Worm (Caenorhabditis elegans): Measurements from ENCODE around the gene agl-1.

Gene agl-1

DNA sequence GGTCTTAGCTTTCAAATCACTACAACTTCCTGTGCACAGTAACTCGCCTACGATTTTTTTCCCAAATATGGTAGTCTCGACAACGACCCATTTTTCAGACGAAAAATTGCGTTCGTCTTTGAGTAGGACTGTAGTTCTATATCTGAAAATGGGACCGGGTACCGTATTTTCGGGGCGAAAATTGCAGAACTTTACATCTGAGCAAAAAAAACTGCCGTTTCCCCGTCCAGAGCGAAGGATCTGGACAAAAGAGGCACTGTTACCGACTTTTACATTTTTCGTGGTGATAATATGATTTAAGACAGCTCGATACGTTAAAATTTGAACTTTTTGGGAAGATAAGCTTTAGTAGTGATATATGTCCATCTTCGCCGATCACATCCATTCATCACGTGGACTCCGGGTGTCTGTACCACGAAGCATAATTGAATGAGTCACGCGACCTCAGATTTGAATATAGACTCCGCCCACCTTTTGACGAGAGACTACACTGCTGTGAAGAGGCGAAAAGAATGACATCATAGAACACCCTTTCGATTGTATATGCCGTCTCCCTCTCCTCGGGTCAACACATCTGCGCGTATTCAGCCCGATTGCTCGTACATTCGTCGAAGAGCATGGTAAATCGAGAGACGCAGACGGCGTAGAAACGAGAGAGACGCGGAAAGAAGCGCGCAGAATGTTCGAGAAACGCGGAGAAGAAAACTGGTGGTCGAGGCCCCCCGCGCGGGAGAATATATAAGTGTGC lies 47.0 kb upstream of the agl-1 start (continued):
- TF ChIP-seq lin-29 (GFP tag; IDR thresholded peaks at IDR 0.05) (peak; percentile 69; the same call in 1 of the 2 replicates), daf-16 (GFP tag; optimal IDR thresholded peaks at IDR 0.05) (peak in 1 of 2 experiments; percentile 89), daf-16 (tag; optimal IDR thresholded peaks at IDR 0.05) (peak; percentile 69), zip-2 (tag; optimal IDR thresholded peaks at IDR 0.05) (peak; percentile 58), F37D6.2 (tag; optimal IDR thresholded peaks at IDR 0.05) (peak; percentile 74), aha-1 (tag) (peak; percentile 98), hif-1 (tag; optimal IDR thresholded peaks at IDR 0.05) (peak; percentile 90 to 99), ctbp-1 (GFP tag; IDR thresholded peaks at IDR 0.05) (peak; percentile 64; the same call in 1 of the 2 replicates), nhr-102 (tag; optimal IDR thresholded peaks at IDR 0.05) (peak; percentile 91), egl-27 (tag; optimal IDR thresholded peaks at IDR 0.05) (no peak), hlh-30 (tag; optimal IDR thresholded peaks at IDR 0.05; ENCODE audit: insufficient read depth) (peak; percentile 89), nhr-77 (tag; optimal IDR thresholded peaks at IDR 0.05) (peak; percentile 61), daf-19 (GFP tag; conservative IDR thresholded peaks at IDR 0.05) (0 out of 2 replicates have a peak, but pooled peaks have one; percentile 8), unc-62 (GFP tag; optimal IDR thresholded peaks at IDR 0.05 in 1 of 2) (peak in 1 of 2 experiments; percentile 99), unc-62 (tag; optimal IDR thresholded peaks at IDR 0.05) (no peak), hmg-1.1 (GFP tag; IDR thresholded peaks at IDR 0.05) (peak; percentile 61), mdt-29 (GFP tag; IDR thresholded peaks at IDR 0.05) (peak; percentile 94), attf-4 (tag; optimal IDR thresholded peaks at IDR 0.05) (no peak), ces-1 (GFP tag; optimal IDR thresholded peaks at IDR 0.05) (no peak), lsy-2 (tag; optimal IDR thresholded peaks at IDR 0.05) (peak; percentile 15 to 77), dpl-1 (GFP tag; optimal IDR thresholded peaks at IDR 0.05) (peak; percentile 64), php-3 (GFP tag; IDR thresholded peaks at IDR 0.05) (peak; percentile 38; the same call in 1 of the 2 replicates), daf-8 (GFP tag; IDR thresholded peaks at IDR 0.05) (no peak), F10B5.3 (tag; optimal IDR thresholded peaks at IDR 0.05) (peak; percentile 42), ztf-11 (tag; optimal IDR thresholded peaks at IDR 0.05) (no peak), daf-12 (tag; optimal IDR thresholded peaks at IDR 0.05) (no peak), ZK337.2 (GFP tag; IDR thresholded peaks at IDR 0.05) (no peak), F44E2.7 (GFP tag; IDR thresholded peaks at IDR 0.05) (no peak), pha-4 (GFP tag; IDR thresholded peaks at IDR 0.05) (peak; percentile 79), pha-4 (tag; optimal IDR thresholded peaks at IDR 0.05) (peak; percentile 56), nhr-11 (tag; optimal IDR thresholded peaks at IDR 0.05) (no peak), mes-2 (tag; optimal IDR thresholded peaks at IDR 0.05; ENCODE audit: poor library complexity, severe bottlenecking) (peak; percentile 56), madf-9 (GFP tag; conservative IDR thresholded peaks at IDR 0.05) (peak; percentile 90), nhr-25 (tag; optimal IDR thresholded peaks at IDR 0.05; ENCODE audit: borderline replicate concordance, insufficient read depth) (peak; percentile 82), ceh-32 (tag; optimal IDR thresholded peaks at IDR 0.05; ENCODE audit: poor library complexity) (peak; percentile 36), dmd-6 (GFP tag; IDR thresholded peaks at IDR 0.05) (peak; percentile 34), mep-1 (tag; optimal IDR thresholded peaks at IDR 0.05) (peak; percentile 87), vab-7 (GFP tag; IDR thresholded peaks at IDR 0.05) (no peak), lin-38 (GFP tag; IDR thresholded peaks at IDR 0.05) (peak; percentile 74), ztf-7 (tag; optimal IDR thresholded peaks at IDR 0.05) (peak; percentile 8), zag-1 (tag; optimal IDR thresholded peaks at IDR 0.05) (no peak), nhr-48 (tag; optimal IDR thresholded peaks at IDR 0.05) (peak; percentile 81)

All from whole organism, L4 larva.